Fruit fly (Drosophila melanogaster): ENCODE measurements around the gene Cyp4e3.

Gene Cyp4e3

DNA sequence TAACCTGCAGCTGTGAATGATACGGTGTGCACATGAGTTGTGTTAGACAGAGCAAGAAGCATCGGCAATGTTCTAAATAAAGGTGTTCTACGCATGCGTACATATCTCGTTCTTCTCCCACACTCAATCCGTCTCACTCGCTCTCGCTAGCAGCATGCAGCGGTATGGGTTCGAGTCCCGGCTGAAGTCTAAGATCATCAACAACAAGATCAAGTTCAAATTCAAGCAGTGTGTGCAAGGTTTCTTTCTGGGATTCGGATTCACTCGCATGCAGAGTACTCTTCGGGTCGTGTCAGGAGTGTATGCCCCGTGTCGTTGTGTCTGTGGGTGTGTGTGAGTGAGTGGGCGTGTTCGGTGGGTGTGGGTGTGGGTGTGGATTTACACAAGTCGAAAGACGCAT is 18.6 kb downstream of the Cyp4e3 start (continued):
- TF ChIP-seq pita (GFP tag; optimal IDR thresholded peaks at IDR 0.05): peak; percentile 56
- TF ChIP-seq CG15696 (tag; optimal IDR thresholded peaks at IDR 0.05): no peak
- no peak for TF ChIP-seq chm (GFP tag; IDR thresholded peaks at IDR 0.05)
- TF ChIP-seq CG17385 (GFP tag; optimal IDR thresholded peaks at IDR 0.05): no peak
- peak in 1 of 2 experiments; percentile 23 for TF ChIP-seq Dfd (GFP tag; optimal IDR thresholded peaks at IDR 0.05)
- TF ChIP-seq kay (GFP tag; optimal IDR thresholded peaks at IDR 0.05): no peak
- TF ChIP-seq HLH3B (GFP tag; IDR thresholded peaks at IDR 0.05): 0 out of 2 replicates have a peak, but pooled peaks have one; percentile 14
- TF ChIP-seq ham (GFP tag; IDR thresholded peaks at IDR 0.05): no peak
- no peak for TF ChIP-seq zfh2 (GFP tag; optimal IDR thresholded peaks at IDR 0.05)
- no peak for TF ChIP-seq abd-A (tag; optimal IDR thresholded peaks at IDR 0.05)
- TF ChIP-seq CG12391 (tag; optimal IDR thresholded peaks at IDR 0.05): no peak
- peak; percentile 95 for TF ChIP-seq CG8478 (optimal IDR thresholded peaks at IDR 0.05)
- no peak for TF ChIP-seq Lpt (GFP tag; optimal IDR thresholded peaks at IDR 0.05)
- TF ChIP-seq wor (GFP tag; IDR thresholded peaks at IDR 0.05): no peak
- TF ChIP-seq stwl (tag; optimal IDR thresholded peaks at IDR 0.05): peak; percentile 87
- peak; percentile 2 for TF ChIP-seq CG1603 (tag; optimal IDR thresholded peaks at IDR 0.05)
- no peak for TF ChIP-seq CG7786 (GFP tag; optimal IDR thresholded peaks at IDR 0.05)
- TF ChIP-seq knrl (GFP tag; IDR thresholded peaks at IDR 0.05; ENCODE audit: partially characterized antibody): peak; percentile 29; the same call in 1 of the 3 replicates
- peak; percentile 28 for TF ChIP-seq zen (tag; optimal IDR thresholded peaks at IDR 0.05)
- TF ChIP-seq disco-r (GFP tag; optimal IDR thresholded peaks at IDR 0.05): no peak
- peak; percentile 35 for TF ChIP-seq CG8290 (GFP tag; optimal IDR thresholded peaks at IDR 0.05)
- no peak for TF ChIP-seq CG8290 (tag; optimal IDR thresholded peaks at IDR 0.05)
- TF ChIP-seq zf30C (GFP tag; optimal IDR thresholded peaks at IDR 0.05): no peak
- no peak for TF ChIP-seq D19B (GFP tag; optimal IDR thresholded peaks at IDR 0.05)
- peak; percentile 93 for TF ChIP-seq CG31365 (tag; optimal IDR thresholded peaks at IDR 0.05)
- no peak for TF ChIP-seq fu2 (GFP tag; optimal IDR thresholded peaks at IDR 0.05)
- peak in 1 of 2 experiments; percentile 23 for TF ChIP-seq Hr78 (GFP tag; optimal IDR thresholded peaks at IDR 0.05)
- TF ChIP-seq Gsc (GFP tag; IDR thresholded peaks at IDR 0.05): no peak
- TF ChIP-seq CG17359 (tag; optimal IDR thresholded peaks at IDR 0.05): no peak
- peak; percentile 4 for TF ChIP-seq CG17829 (tag; optimal IDR thresholded peaks at IDR 0.05)
- peak; percentile 80 for TF ChIP-seq Deaf1 (tag; optimal IDR thresholded peaks at IDR 0.05)
- TF ChIP-seq CG10321 (GFP tag; IDR thresholded peaks at IDR 0.05): 0 out of 2 replicates have a peak, but pooled peaks have one; percentile 23
- no peak for TF ChIP-seq CG18262 (tag; optimal IDR thresholded peaks at IDR 0.05)
- peak; percentile 48; the same call in 1 of the 3 replicates for TF ChIP-seq Opbp (GFP tag; IDR thresholded peaks at IDR 0.05; ENCODE audit: partially characterized antibody)
- TF ChIP-seq CG1832 (GFP tag; optimal IDR thresholded peaks at IDR 0.05): peak; percentile 74
- TF ChIP-seq kni (GFP tag; optimal IDR thresholded peaks at IDR 0.05): peak; percentile 30
- TF ChIP-seq pros (GFP tag; optimal IDR thresholded peaks at IDR 0.05): peak; percentile 17
- no peak for TF ChIP-seq Lhr (GFP tag; optimal IDR thresholded peaks at IDR 0.05)
- TF ChIP-seq CG15601 (tag; optimal IDR thresholded peaks at IDR 0.05): no peak
- TF ChIP-seq pb (GFP tag; optimal IDR thresholded peaks at IDR 0.05): no peak
- TF ChIP-seq dysf (GFP tag; IDR thresholded peaks at IDR 0.05): no peak
- TF ChIP-seq Awh (GFP tag; IDR thresholded peaks at IDR 0.05): no peak
- TF ChIP-seq dimm (GFP tag; IDR thresholded peaks at IDR 0.05): no peak
- TF ChIP-seq prd (optimal IDR thresholded peaks at IDR 0.05): no peak
- TF ChIP-seq prd (GFP tag; IDR thresholded peaks at IDR 0.05): no peak
- 0 out of 3 replicates have a peak, but pooled peaks have one; percentile 7 for TF ChIP-seq z (GFP tag; IDR thresholded peaks at IDR 0.05)
- no peak for TF ChIP-seq sna (GFP tag; IDR thresholded peaks at IDR 0.05; ENCODE audit: partially characterized antibody)
- no peak for TF ChIP-seq CG6254 (GFP tag; optimal IDR thresholded peaks at IDR 0.05)
- TF ChIP-seq CG8359 (GFP tag; optimal IDR thresholded peaks at IDR 0.05; ENCODE audit: borderline replicate concordance): no peak
- no peak for TF ChIP-seq CG12155 (GFP tag; optimal IDR thresholded peaks at IDR 0.05)
- TF ChIP-seq ac (GFP tag; optimal IDR thresholded peaks at IDR 0.05): no peak

Data from whole organism, embryonic.